Worm (Caenorhabditis elegans): Measurements from ENCODE around the gene F23D12.1.

The F23D12.1 gene

ce11 chrX:14442321-14442720, 14.4 kb upstream of the F23D12.1 start, which contains the start of gene F23D12.3:
Gene F23D12.3, plus strand, starts transcription at chrX:14442621.
- TF ChIP-seq pqm-1 (tag; optimal IDR thresholded peaks at IDR 0.05) (no peak), elt-1 (tag; optimal IDR thresholded peaks at IDR 0.05) (no peak), nhr-25 (tag; optimal IDR thresholded peaks at IDR 0.05) (no peak), eor-1 (tag; optimal IDR thresholded peaks at IDR 0.05) (no peak), unc-62 (GFP tag; optimal IDR thresholded peaks at IDR 0.05) (no peak), ceh-82 (tag; optimal IDR thresholded peaks at IDR 0.05) (no peak), ZK546.5 (tag; optimal IDR thresholded peaks at IDR 0.05) (no peak), ceh-9 (tag; optimal IDR thresholded peaks at IDR 0.05) (no peak), mml-1 (tag; optimal IDR thresholded peaks at IDR 0.05) (no peak), pha-4 (tag; optimal IDR thresholded peaks at IDR 0.05) (no peak), tbx-2 (tag; optimal IDR thresholded peaks at IDR 0.05) (no peak), snpc-4 (tag; optimal IDR thresholded peaks at IDR 0.05) (no peak), nhr-77 (tag; optimal IDR thresholded peaks at IDR 0.05) (no peak), nhr-12 (tag; optimal IDR thresholded peaks at IDR 0.05) (no peak)

ce11 chrX:14437806-14438205, 9.9 kb upstream of the F23D12.1 start:
- TF ChIP-seq nhr-43 (tag; optimal IDR thresholded peaks at IDR 0.05; ENCODE audit: poor library complexity, severe bottlenecking) (peak; percentile 59), nfya-1 (tag; optimal IDR thresholded peaks at IDR 0.05; ENCODE audit: insufficient read depth) (peak; percentile 16)

- TF ChIP-seq nhr-43 (tag; optimal IDR thresholded peaks at IDR 0.05; ENCODE audit: poor library complexity, severe bottlenecking) (no peak), egl-27 (tag; optimal IDR thresholded peaks at IDR 0.05) (no peak), elt-2 (tag; optimal IDR thresholded peaks at IDR 0.05) (no peak), ztf-11 (tag; optimal IDR thresholded peaks at IDR 0.05) (no peak), ama-1 (optimal IDR thresholded peaks at IDR 0.05) (no peak), aly-2 (tag; optimal IDR thresholded peaks at IDR 0.05) (no peak)
Measured at ce11 chrX:14435648-14436155, 7.8 kb upstream of the F23D12.1 start.

ce11 chrX:14430436-14430835, 2.5 kb upstream of the F23D12.1 start:
- TF ChIP-seq nhr-237 (tag; optimal IDR thresholded peaks at IDR 0.05) (no peak), mml-1 (tag; optimal IDR thresholded peaks at IDR 0.05) (no peak), fkh-2 (tag; optimal IDR thresholded peaks at IDR 0.05) (no peak), sea-2 (GFP tag; optimal IDR thresholded peaks at IDR 0.05) (no peak), ceh-16 (tag; optimal IDR thresholded peaks at IDR 0.05) (no peak), fkh-10 (GFP tag; optimal IDR thresholded peaks at IDR 0.05) (no peak)

ce11 chrX:14424673-14425072, 3.3 kb downstream of the F23D12.1 start, which contains the start of gene F23D12.11:
Gene F23D12.11, minus strand, starts transcription at chrX:14424751.
- TF ChIP-seq ama-1 (optimal IDR thresholded peaks at IDR 0.05) (no peak), elt-1 (tag; optimal IDR thresholded peaks at IDR 0.05) (no peak), elt-2 (tag; optimal IDR thresholded peaks at IDR 0.05) (no peak), nhr-11 (tag; optimal IDR thresholded peaks at IDR 0.05) (no peak), eor-1 (tag; optimal IDR thresholded peaks at IDR 0.05) (no peak), zag-1 (tag; optimal IDR thresholded peaks at IDR 0.05) (no peak)

- TF ChIP-seq nhr-23 (tag; optimal IDR thresholded peaks at IDR 0.05) (no peak), nhr-28 (tag; optimal IDR thresholded peaks at IDR 0.05) (no peak), ztf-11 (tag; optimal IDR thresholded peaks at IDR 0.05) (no peak), eor-1 (tag; optimal IDR thresholded peaks at IDR 0.05) (no peak), ceh-16 (tag; optimal IDR thresholded peaks at IDR 0.05) (no peak), ceh-9 (tag; optimal IDR thresholded peaks at IDR 0.05) (no peak), skn-1 (tag; optimal IDR thresholded peaks at IDR 0.05) (no peak)
Measured at ce11 chrX:14424186-14424585, 3.8 kb downstream of the F23D12.1 start.

ce11 chrX:14423105-14423504, 4.8 kb downstream of the F23D12.1 start, which contains the start of gene fipr-3:
Gene fipr-3, plus strand, starts transcription at chrX:14423405.
- TF ChIP-seq elt-3 (tag; optimal IDR thresholded peaks at IDR 0.05) (no peak), nhr-77 (tag; optimal IDR thresholded peaks at IDR 0.05) (no peak), nhr-11 (tag; optimal IDR thresholded peaks at IDR 0.05) (no peak), elt-1 (tag; optimal IDR thresholded peaks at IDR 0.05) (no peak), daf-12 (tag; optimal IDR thresholded peaks at IDR 0.05) (no peak), ZK546.5 (tag; optimal IDR thresholded peaks at IDR 0.05) (no peak), unc-62 (GFP tag; optimal IDR thresholded peaks at IDR 0.05) (no peak), ama-1 (optimal IDR thresholded peaks at IDR 0.05) (no peak), tbx-2 (tag; optimal IDR thresholded peaks at IDR 0.05) (no peak)

Data from whole organism, L3 larva.